Worm (Caenorhabditis elegans) whole organism, L1 larva: ENCODE measurements around the gene C02D5.2.

Experiments
- C04F5.9 ChIP-seq: sonication (generic microtip); optimal IDR thresholded peaks from 2 replicates; lab custom pipeline; 2016; ENCODE audit warnings: missing genetic modification characterization, missing compliant biosample characterization
- C16A3.4 ChIP-seq: fragments of 150-350 bp; optimal IDR thresholded peaks from 2 replicates; lab custom pipeline; 2014; ENCODE audit warnings: missing biosample characterization, missing genetic modification characterization
- F16B12.6 ChIP-seq: fragments of 150-350 bp; optimal IDR thresholded peaks from 2 replicates; lab custom pipeline; 2014; ENCODE audit warnings: missing biosample characterization, missing genetic modification characterization
- aha-1 ChIP-seq: fragments of 150-350 bp; optimal IDR thresholded peaks from 2 replicates; lab custom pipeline; 2014; ENCODE audit warnings: missing biosample characterization, missing genetic modification characterization
- aly-2 ChIP-seq: fragments of 150-350 bp; optimal IDR thresholded peaks from 2 replicates; lab custom pipeline; 2014; ENCODE audit warnings: missing biosample characterization, missing genetic modification characterization
- blmp-1 ChIP-seq: fragments of 150-350 bp; optimal IDR thresholded peaks from 2 replicates; lab custom pipeline; 2014; ENCODE audit warnings: missing biosample characterization, missing genetic modification characterization
- ceh-88 ChIP-seq: fragments of 200-800 bp; sonication (Bioruptor generic); IDR thresholded peaks from 2 replicates; pipeline ENCODE4 v1.3.6; 2022; ENCODE audit warnings: missing genetic modification characterization, missing compliant biosample characterization
- dpl-1 ChIP-seq, 3 experiments: fragments of 150-350 bp in 2 of 3; sonication (generic microtip) in 1 of 3; optimal IDR thresholded peaks; 2 replicates each; lab custom pipeline; 2014 to 2017; ENCODE audit warnings: missing biosample characterization in 3 of 3, missing genetic modification characterization in 3 of 3, missing genetic modification reagents in 3 of 3
- dsc-1 ChIP-seq: sonication (generic microtip); optimal IDR thresholded peaks from 2 replicates; lab custom pipeline; 2016; ENCODE audit warnings: mild to moderate bottlenecking, missing genetic modification characterization, missing compliant biosample characterization
- egl-27 ChIP-seq, 2 experiments: fragments of 150-350 bp in 1 of 2; sonication (generic microtip); optimal IDR thresholded peaks; 3 replicates each; lab custom pipeline; 2017 to 2018; ENCODE audit warnings: missing biosample characterization in 2 of 2, missing genetic modification characterization in 2 of 2, missing genetic modification reagents in 2 of 2
- elt-3 ChIP-seq, 6 experiments: fragments of 150-350 bp in 1 of 6; sonication (generic microtip); optimal IDR thresholded peaks; 2 replicates each; lab custom pipeline; 2017 to 2018; ENCODE audit warnings: missing biosample characterization in 6 of 6, missing genetic modification characterization in 6 of 6, inconsistent platforms in 1 of 6
- ets-5 ChIP-seq: fragments of 200-800 bp; sonication (Bioruptor generic); IDR thresholded peaks from 2 replicates; pipeline ENCODE4 v1.3.6; 2022; ENCODE audit warnings: missing genetic modification characterization, missing compliant biosample characterization
- fkh-10 ChIP-seq: sonication (generic microtip); optimal IDR thresholded peaks from 2 replicates; lab custom pipeline; 2017; ENCODE audit warnings: missing biosample characterization, missing genetic modification reagents, missing genetic modification characterization
- fkh-4 ChIP-seq: sonication (generic microtip); optimal IDR thresholded peaks from 2 replicates; lab custom pipeline; 2016; ENCODE audit warnings: missing compliant biosample characterization, missing genetic modification characterization, borderline replicate concordance
- grh-1 ChIP-seq: fragments of 200-800 bp; sonication (Bioruptor generic); IDR thresholded peaks from 2 replicates; pipeline ENCODE4 v1.3.6; 2022; ENCODE audit warnings: missing genetic modification reagents, missing genetic modification characterization, missing compliant biosample characterization
- jun-1 ChIP-seq: fragments of 150-350 bp; optimal IDR thresholded peaks from 2 replicates; lab custom pipeline; 2014; ENCODE audit warnings: missing biosample characterization, missing genetic modification reagents, missing genetic modification characterization
- lin-13 ChIP-seq: fragments of 150-350 bp; optimal IDR thresholded peaks from 2 replicates; lab custom pipeline; 2014; ENCODE audit warnings: missing biosample characterization, missing genetic modification reagents, missing genetic modification characterization
- lin-15B ChIP-seq: fragments of 150-350 bp; sonication (generic microtip); optimal IDR thresholded peaks from 3 replicates; lab custom pipeline; 2014; ENCODE audit warnings: missing biosample characterization, missing genetic modification characterization
- lin-35 ChIP-seq, 2 experiments: fragments of 150-350 bp; optimal IDR thresholded peaks; 2 replicates each; lab custom pipeline; 2014; ENCODE audit warnings: missing biosample characterization in 2 of 2, missing genetic modification characterization in 2 of 2, missing genetic modification reagents in 2 of 2
- lin-39 ChIP-seq: fragments of 150-350 bp; optimal IDR thresholded peaks from 2 replicates; lab custom pipeline; 2014; ENCODE audit warnings: missing biosample characterization, missing genetic modification reagents, missing genetic modification characterization
- mab-9 ChIP-seq: fragments of 200-800 bp; sonication (Bioruptor generic); IDR thresholded peaks from 2 replicates; pipeline ENCODE4 v1.3.6; 2022; ENCODE audit warnings: missing genetic modification reagents, missing genetic modification characterization, missing compliant biosample characterization
- mef-2 ChIP-seq: fragments of 150-350 bp; optimal IDR thresholded peaks from 2 replicates; lab custom pipeline; 2014; ENCODE audit warnings: missing biosample characterization, missing genetic modification characterization
- mep-1 ChIP-seq: fragments of 150-350 bp; optimal IDR thresholded peaks from 2 replicates; lab custom pipeline; 2014; ENCODE audit warnings: missing biosample characterization, missing genetic modification characterization
- nhr-19 ChIP-seq: fragments of 200-800 bp; sonication (Bioruptor generic); conservative IDR thresholded peaks from 2 replicates; pipeline ENCODE4 v1.3.6; 2022; ENCODE audit warnings: missing genetic modification characterization, missing compliant biosample characterization
- nhr-20 ChIP-seq: sonication (generic microtip); optimal IDR thresholded peaks from 2 replicates; lab custom pipeline; 2016; ENCODE audit warnings: mild to moderate bottlenecking, missing genetic modification characterization, missing compliant biosample characterization
- nhr-71 ChIP-seq: sonication (generic microtip); optimal IDR thresholded peaks from 2 replicates; lab custom pipeline; 2016; ENCODE audit warnings: mild to moderate bottlenecking, missing genetic modification characterization, moderate library complexity, missing compliant biosample characterization
- nhr-77 ChIP-seq: fragments of 150-350 bp; optimal IDR thresholded peaks from 2 replicates; lab custom pipeline; 2014; ENCODE audit warnings: missing biosample characterization, missing genetic modification characterization
- nhr-84 ChIP-seq: sonication (generic microtip); optimal IDR thresholded peaks from 2 replicates; lab custom pipeline; 2017; ENCODE audit warnings: missing biosample characterization, missing genetic modification characterization
- nhr-85 ChIP-seq: sonication (generic microtip); peaks from one replicate; lab custom pipeline; 2016; ENCODE audit warnings: missing genetic modification characterization, inconsistent platforms, missing compliant biosample characterization
- nhr-90 ChIP-seq: sonication (generic microtip); optimal IDR thresholded peaks from 2 replicates; lab custom pipeline; 2016; ENCODE audit warnings: mild to moderate bottlenecking, missing genetic modification characterization, missing compliant biosample characterization; ENCODE audit not compliant: poor library complexity
- pag-3 ChIP-seq: sonication (generic microtip); optimal IDR thresholded peaks from 2 replicates; lab custom pipeline; 2017; ENCODE audit warnings: missing genetic modification characterization, mild to moderate bottlenecking, missing compliant biosample characterization, antibody characterized with exemption, borderline replicate concordance; ENCODE audit not compliant: insufficient read depth
- pax-3 ChIP-seq: fragments of 200-800 bp; sonication (Bioruptor generic); optimal IDR thresholded peaks from 2 replicates; lab custom pipeline; 2018; ENCODE audit warnings: mild to moderate bottlenecking, missing genetic modification characterization, moderate library complexity, missing compliant biosample characterization
- rnt-1 ChIP-seq: sonication (generic microtip); optimal IDR thresholded peaks from 2 replicates; lab custom pipeline; 2016; ENCODE audit warnings: mild to moderate bottlenecking, missing genetic modification characterization, moderate library complexity, missing compliant biosample characterization
- snu-23 ChIP-seq: sonication (generic microtip); optimal IDR thresholded peaks from 2 replicates; lab custom pipeline; 2016; ENCODE audit warnings: missing genetic modification characterization, missing compliant biosample characterization
- sptf-1 ChIP-seq: fragments of 150-350 bp; optimal IDR thresholded peaks from 2 replicates; lab custom pipeline; 2014; ENCODE audit warnings: missing biosample characterization, missing genetic modification characterization
- sup-37 ChIP-seq: fragments of 200-800 bp; sonication (Bioruptor generic); optimal IDR thresholded peaks from 2 replicates; lab custom pipeline; 2018; ENCODE audit warnings: mild to moderate bottlenecking, missing genetic modification characterization, missing compliant biosample characterization
- swsn-7 ChIP-seq: sonication (generic microtip); optimal IDR thresholded peaks from 2 replicates; lab custom pipeline; 2016; ENCODE audit warnings: missing genetic modification characterization, missing compliant biosample characterization
- unc-130 ChIP-seq: fragments of 150-350 bp; optimal IDR thresholded peaks from 2 replicates; lab custom pipeline; 2017; ENCODE audit warnings: missing biosample characterization, missing genetic modification characterization, inconsistent platforms
- unc-30 ChIP-seq: sonication (generic microtip); optimal IDR thresholded peaks from 2 replicates; lab custom pipeline; 2017; ENCODE audit warnings: missing biosample characterization, missing genetic modification characterization
- vab-15 ChIP-seq: sonication (generic microtip); optimal IDR thresholded peaks from 2 replicates; lab custom pipeline; 2017; ENCODE audit warnings: missing genotype, mild to moderate bottlenecking, missing genetic modification characterization, missing compliant biosample characterization
- ztf-11 ChIP-seq, 2 experiments: sonication (generic microtip); optimal IDR thresholded peaks; 2 replicates each; lab custom pipeline; 2016 to 2017; ENCODE audit warnings: missing genetic modification characterization in 2 of 2, missing biosample characterization in 1 of 2, missing compliant biosample characterization in 1 of 2

The C02D5.2 gene

DNA sequence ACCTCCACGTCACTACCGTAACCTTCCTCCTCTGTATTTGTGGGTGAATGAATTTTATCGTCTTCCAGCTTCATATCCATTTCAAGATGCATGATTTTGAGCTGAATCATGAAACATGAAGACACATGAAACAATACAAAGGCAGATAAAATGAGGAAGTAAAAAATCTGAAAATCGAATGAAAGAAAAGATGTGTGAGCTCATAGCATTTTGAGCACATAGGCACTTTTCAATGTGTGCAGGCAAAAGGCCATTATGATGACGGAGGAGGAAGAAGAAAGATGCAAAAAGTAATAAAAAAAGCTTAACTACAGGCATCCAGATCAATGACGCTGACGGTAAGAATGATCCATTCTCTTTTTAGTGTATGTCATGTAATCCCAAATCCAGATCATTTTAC lies 40.6 kb downstream of the C02D5.2 start, which contains the start of gene ztf-30:
ztf-30 (minus strand) TSS at position 101 of the 400 bp plus-strand sequence.
- TF ChIP-seq dsc-1 (peak; percentile 24), lin-15B (tag; lab: Kevin White, UChicago) (no peak)

DNA sequence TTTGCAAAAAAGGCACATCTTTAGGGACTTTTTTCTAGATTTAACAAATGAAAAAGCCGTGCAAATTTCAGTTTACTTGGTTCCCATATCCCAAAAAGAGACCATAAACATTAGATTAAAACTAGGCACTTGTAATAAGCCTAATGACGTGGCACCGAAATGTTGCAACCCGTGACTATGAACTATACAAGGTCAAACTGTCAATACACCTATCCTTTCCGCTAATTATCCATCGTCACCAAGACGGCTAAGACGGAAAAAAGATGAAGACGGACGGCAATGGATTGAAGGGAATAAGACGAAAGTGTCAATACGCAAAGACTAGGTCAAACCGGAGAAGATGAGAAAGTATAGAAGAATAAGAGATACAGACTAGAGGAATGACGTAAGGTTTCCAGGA lies 41.8 kb downstream of the C02D5.2 start:
- TF ChIP-seq nhr-20, result peak; percentile 8
- TF ChIP-seq nhr-19 (GFP tag; lab: Robert Waterston, UW), result no peak
- TF ChIP-seq nhr-84, result no peak
- TF ChIP-seq C16A3.4 (tag; lab: Kevin White, UChicago), result peak; percentile 19
- peak in 1 of 3 experiments; percentile 8 for TF ChIP-seq dpl-1 (GFP tag; optimal IDR thresholded peaks at IDR 0.05; lab: Kevin White, UChicago)
- no peak for TF ChIP-seq mef-2 (tag; lab: Kevin White, UChicago)
- no peak for TF ChIP-seq nhr-77 (tag; lab: Kevin White, UChicago)
- no peak for TF ChIP-seq pag-3
- TF ChIP-seq nhr-85, result peak; percentile 62
- no peak for TF ChIP-seq jun-1 (tag; lab: Kevin White, UChicago)
- TF ChIP-seq aly-2 (tag; lab: Kevin White, UChicago), result no peak
- TF ChIP-seq fkh-4 (tag; lab: Kevin White, UChicago), result no peak
- no peak for TF ChIP-seq ceh-88 (GFP tag; lab: Robert Waterston, UW)
- peak in 1 of 6 experiments; percentile 59 for TF ChIP-seq elt-3 (tag; optimal IDR thresholded peaks at IDR 0.05; lab: Kevin White, UChicago)
- TF ChIP-seq lin-39 (tag; lab: Kevin White, UChicago), result no peak
- no peak for TF ChIP-seq F16B12.6 (tag; lab: Kevin White, UChicago)
- TF ChIP-seq snu-23 (GFP tag; lab: Kevin White, UChicago), result peak; percentile 12
- no peak for TF ChIP-seq C04F5.9
- peak; percentile 53 for TF ChIP-seq mep-1 (tag; lab: Kevin White, UChicago)
- TF ChIP-seq swsn-7 (tag; lab: Kevin White, UChicago), result no peak
- no peak for TF ChIP-seq grh-1
- no peak for TF ChIP-seq sup-37
- TF ChIP-seq unc-130 (tag; lab: Kevin White, UChicago), result no peak
- TF ChIP-seq lin-35 (GFP tag; optimal IDR thresholded peaks at IDR 0.05; lab: Kevin White, UChicago), result no peak
- no peak for TF ChIP-seq pax-3 (tag; lab: Kevin White, UChicago)
- TF ChIP-seq ztf-11 (tag; optimal IDR thresholded peaks at IDR 0.05; lab: Kevin White, UChicago), result no peak
- no peak for TF ChIP-seq aha-1 (tag; lab: Kevin White, UChicago)
- TF ChIP-seq rnt-1 (tag; lab: Kevin White, UChicago), result no peak
- TF ChIP-seq unc-30 (tag; lab: Kevin White, UChicago), result no peak
- no peak for TF ChIP-seq sptf-1 (tag; lab: Kevin White, UChicago)
- TF ChIP-seq fkh-10 (GFP tag; lab: Kevin White, UChicago), result no peak
- TF ChIP-seq vab-15 (tag; lab: Kevin White, UChicago), result no peak
- TF ChIP-seq ets-5 (GFP tag; lab: Robert Waterston, UW), result no peak
- peak; percentile 94 for TF ChIP-seq blmp-1
- TF ChIP-seq nhr-90 (tag; lab: Kevin White, UChicago), result no peak

DNA sequence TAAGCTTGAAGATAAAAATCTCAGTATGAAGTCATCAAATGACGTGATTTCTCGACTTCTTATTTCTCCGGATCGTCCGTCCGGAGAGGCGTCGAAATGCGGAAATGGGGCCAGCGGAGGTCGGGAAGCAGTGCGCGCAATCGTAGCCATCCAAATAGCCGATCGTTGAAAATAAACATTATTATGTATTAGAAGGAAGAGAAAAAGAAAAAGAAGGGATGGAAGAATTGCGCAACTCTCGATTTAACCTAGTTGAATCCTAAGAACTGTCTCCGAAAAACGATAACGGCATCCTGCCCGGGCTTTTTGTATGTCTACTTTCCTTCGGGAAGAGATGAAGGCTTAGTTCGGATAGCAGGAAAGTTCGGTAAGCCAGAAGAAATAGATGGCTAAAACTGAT lies 45.0 kb downstream of the C02D5.2 start:
- no peak for TF ChIP-seq mab-9 (GFP tag; lab: Robert Waterston, UW)
- peak; percentile 93 for TF ChIP-seq blmp-1

DNA sequence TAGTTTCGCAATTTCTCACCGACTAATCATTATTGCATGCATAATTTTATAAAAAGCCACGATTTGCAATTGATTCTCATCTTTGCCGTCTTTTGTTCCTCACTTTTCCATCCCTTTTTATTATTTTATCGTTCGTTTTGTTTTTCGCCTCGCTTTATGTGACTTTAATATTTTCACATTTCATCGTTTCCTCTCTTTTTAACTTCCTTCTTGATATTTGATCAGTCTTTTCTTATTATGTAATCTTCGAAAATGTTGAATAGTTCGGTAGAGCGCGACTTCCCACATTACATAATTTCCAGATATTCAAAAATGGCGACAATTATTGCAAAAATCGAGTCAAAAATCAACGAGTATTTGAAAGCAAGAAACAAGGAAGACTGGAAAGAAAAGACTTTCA lies 48.4 kb downstream of the C02D5.2 start, which contains the start of gene C06E1.1:
C06E1.1 (plus strand) TSS at position 301 of the 400 bp plus-strand sequence.
- no peak for TF ChIP-seq nhr-71 (tag; lab: Kevin White, UChicago)
- TF ChIP-seq lin-13 (GFP tag; lab: Kevin White, UChicago), result no peak
- TF ChIP-seq rnt-1 (tag; lab: Kevin White, UChicago), result no peak
- TF ChIP-seq egl-27 (tag; optimal IDR thresholded peaks at IDR 0.05; lab: Kevin White, UChicago), result no peak
